Worm (Caenorhabditis elegans) whole organism, mixed stage, embryonic: Measurements from ENCODE around the gene gtf-2H2C.

Source experiments
- ces-1 ChIP-seq: fragments of 150-350 bp; optimal IDR thresholded peaks from 2 replicates; lab custom pipeline; 2014; ENCODE audit warnings: missing biosample characterization, missing genetic modification reagents, missing genetic modification characterization
- nhr-12 ChIP-seq: fragments of 150-350 bp; optimal IDR thresholded peaks from 2 replicates; lab custom pipeline; 2014; ENCODE audit warnings: missing biosample characterization, missing genetic modification characterization
- nhr-2 ChIP-seq: fragments of 150-350 bp; optimal IDR thresholded peaks from 2 replicates; lab custom pipeline; 2014; ENCODE audit warnings: missing biosample characterization, missing genetic modification characterization
- nhr-28 ChIP-seq: fragments of 150-350 bp; optimal IDR thresholded peaks from 2 replicates; lab custom pipeline; 2014; ENCODE audit warnings: missing biosample characterization, missing genetic modification characterization
- unc-62 ChIP-seq: fragments of 150-350 bp; optimal IDR thresholded peaks from 2 replicates; lab custom pipeline; 2014; ENCODE audit warnings: missing biosample characterization, missing genetic modification reagents, missing genetic modification characterization

DNA sequence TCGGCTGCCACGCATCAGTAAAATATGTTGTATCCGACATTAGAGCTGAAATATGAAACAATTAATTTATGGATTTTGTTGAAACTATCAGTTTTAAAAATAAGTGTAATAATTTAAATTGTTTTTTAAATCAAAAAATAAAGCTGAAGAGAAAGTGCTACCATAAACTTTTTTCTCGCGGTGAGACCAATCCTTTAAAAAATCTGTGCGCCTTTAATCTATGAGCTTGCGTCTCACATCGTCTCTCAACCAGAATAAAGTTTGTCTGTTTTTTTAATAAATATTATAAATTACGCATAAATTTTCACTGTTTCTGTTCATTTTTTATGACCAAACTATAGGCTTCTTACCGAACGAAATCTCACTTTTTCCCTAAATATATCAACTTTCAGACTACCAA is 7.3 kb downstream of the gtf-2H2C start, which contains the start of gene T16H12.3:
- TF ChIP-seq nhr-12 (no peak), nhr-2 (tag; lab: Kevin White, UChicago) (no peak), ces-1 (GFP tag; lab: Kevin White, UChicago) (no peak), unc-62 (GFP tag; lab: Kevin White, UChicago) (no peak), nhr-28 (tag; lab: Kevin White, UChicago) (no peak)
